Fruit fly (Drosophila melanogaster) whole organism, embryonic: Measurements from ENCODE around the gene crm.
A peak's percentile ranks its signal among the peaks of the same experiment; 100 is the strongest.

ENCODE experiments used
- Atf-2 ChIP-seq: fragments of 200-800 bp; sonication (Bioruptor generic); optimal IDR thresholded peaks from 2 replicates; lab custom pipeline; 2016; ENCODE audit warnings: missing biosample characterization, missing genetic modification characterization
- CG1024 ChIP-seq: fragments of 200-800 bp; sonication (Bioruptor generic); IDR thresholded peaks from 2 replicates; pipeline ENCODE4 v1.3.6; 2022; ENCODE audit warnings: missing biosample characterization, missing genetic modification characterization
- CG10321 ChIP-seq: fragments of 200-800 bp; sonication (Bioruptor generic); IDR thresholded peaks from 2 replicates; pipeline ENCODE4 v1.3.6; 2022; ENCODE audit warnings: missing biosample characterization, missing genetic modification characterization
- CG11560 ChIP-seq: fragments of 200-800 bp; sonication (Bioruptor generic); IDR thresholded peaks from 3 replicates; pipeline ENCODE4 v1.3.6; 2022; ENCODE audit warnings: missing biosample characterization, missing genetic modification characterization
- CG12071 ChIP-seq: fragments of 200-800 bp; sonication (Bioruptor generic); optimal IDR thresholded peaks from 3 replicates; lab custom pipeline; 2018; ENCODE audit warnings: missing biosample characterization, mild to moderate bottlenecking, missing genetic modification characterization
- CG12942 ChIP-seq: fragments of 200-800 bp; sonication (Bioruptor generic); optimal IDR thresholded peaks from 3 replicates; lab custom pipeline; 2016; ENCODE audit warnings: missing biosample characterization, missing genetic modification characterization
- CG13624 ChIP-seq: fragments of 200-800 bp; sonication (Bioruptor generic); optimal IDR thresholded peaks from 2 replicates; lab custom pipeline; 2016; ENCODE audit warnings: missing biosample characterization, missing genetic modification characterization
- CG15011 ChIP-seq: fragments of 200-800 bp; sonication (Bioruptor generic); optimal IDR thresholded peaks from 3 replicates; lab custom pipeline; 2018; ENCODE audit warnings: missing biosample characterization, mild to moderate bottlenecking, missing genetic modification characterization
- CG1602 ChIP-seq: fragments of 200-800 bp; sonication (Bioruptor generic); optimal IDR thresholded peaks from 3 replicates; lab custom pipeline; 2016; ENCODE audit warnings: missing biosample characterization, missing genetic modification characterization
- CG16779 ChIP-seq: fragments of 200-800 bp; sonication (Bioruptor generic); IDR thresholded peaks from 2 replicates; pipeline ENCODE4 v1.3.6; 2022; ENCODE audit warnings: missing biosample characterization, missing genetic modification characterization
- CG17568 ChIP-seq: fragments of 200-800 bp; sonication (Bioruptor generic); optimal IDR thresholded peaks from 2 replicates; lab custom pipeline; 2018; ENCODE audit warnings: missing biosample characterization, mild to moderate bottlenecking, missing genetic modification characterization, moderate library complexity
- CG17612 ChIP-seq: fragments of 200-800 bp; sonication (Bioruptor generic); IDR thresholded peaks from 2 replicates; pipeline ENCODE4 v1.3.6; 2022; ENCODE audit warnings: missing biosample characterization, missing genetic modification characterization
- CG17829 ChIP-seq: fragments of 200-800 bp; optimal IDR thresholded peaks from 2 replicates; lab custom pipeline; 2019; ENCODE audit warnings: missing biosample characterization, mild to moderate bottlenecking, missing genetic modification characterization, moderate library complexity
- CG18476 ChIP-seq: fragments of 200-800 bp; sonication (Bioruptor generic); optimal IDR thresholded peaks from 2 replicates; lab custom pipeline; 2016; ENCODE audit warnings: missing biosample characterization, mild to moderate bottlenecking, missing genetic modification characterization
- CG18599 ChIP-seq: fragments of 200-800 bp; sonication (Bioruptor generic); optimal IDR thresholded peaks from 3 replicates; lab custom pipeline; 2017; ENCODE audit warnings: missing biosample characterization, missing genetic modification characterization, mild to moderate bottlenecking, moderate library complexity, missing genetic modification reagents
- CG2712 ChIP-seq: fragments of 200-800 bp; optimal IDR thresholded peaks from 3 replicates; lab custom pipeline; 2019; ENCODE audit warnings: missing biosample characterization, mild to moderate bottlenecking, missing genetic modification characterization, moderate library complexity
- CG2889 ChIP-seq: fragments of 200-800 bp; sonication (Bioruptor generic); IDR thresholded peaks from 3 replicates; pipeline ENCODE4 v1.3.6; 2022; ENCODE audit warnings: missing biosample characterization, missing genetic modification characterization
- CG32772 ChIP-seq: fragments of 200-800 bp; sonication (Bioruptor generic); IDR thresholded peaks from 2 replicates; pipeline ENCODE4 v1.3.6; 2022; ENCODE audit warnings: missing biosample characterization, missing genetic modification characterization
- CG4404 ChIP-seq: fragments of 200-800 bp; sonication (Bioruptor generic); IDR thresholded peaks from 2 replicates; pipeline ENCODE4 v1.3.6; 2022; ENCODE audit warnings: missing biosample characterization, missing genetic modification characterization
- CG5953 ChIP-seq: fragments of 200-800 bp; sonication (Bioruptor generic); IDR thresholded peaks from 2 replicates; pipeline ENCODE4 v1.3.6; 2022; ENCODE audit warnings: missing biosample characterization, missing genetic modification characterization
- CG6765 ChIP-seq: fragments of 200-800 bp; sonication (Bioruptor generic); optimal IDR thresholded peaks from 3 replicates; lab custom pipeline; 2017; ENCODE audit warnings: missing biosample characterization, mild to moderate bottlenecking, missing genetic modification characterization
- CG7745 ChIP-seq: fragments of 200-800 bp; sonication (Bioruptor generic); optimal IDR thresholded peaks from 2 replicates; lab custom pipeline; 2018; ENCODE audit warnings: missing biosample characterization, mild to moderate bottlenecking, missing genetic modification characterization, moderate library complexity
- CG7987 ChIP-seq: fragments of 200-800 bp; sonication (Bioruptor generic); optimal IDR thresholded peaks from 2 replicates; lab custom pipeline; 2018; ENCODE audit warnings: missing biosample characterization, mild to moderate bottlenecking, missing genetic modification characterization, moderate library complexity
- CG8290 ChIP-seq, 3 experiments: fragments of 200-800 bp; sonication (Bioruptor generic); optimal IDR thresholded peaks; 2 replicates each; lab custom pipeline; 2016 to 2019; ENCODE audit warnings: missing biosample characterization in 3 of 3, missing genetic modification characterization in 3 of 3, mild to moderate bottlenecking in 2 of 3, moderate library complexity in 1 of 3
- CkIIα-i1 ChIP-seq: fragments of 200-800 bp; sonication (Bioruptor generic); IDR thresholded peaks from 2 replicates; pipeline ENCODE4 v1.3.6; 2022; ENCODE audit warnings: missing biosample characterization, missing genetic modification characterization
- D ChIP-seq, 2 experiments: fragments of 200-800 bp in 1 of 2; fragments of >200 bp in 1 of 2; sonication (Bioruptor generic) in 1 of 2; optimal IDR thresholded peaks; 2 replicates in 1 of 2; 3 replicates in 1 of 2; lab custom pipeline; 2017; ENCODE audit warnings: mild to moderate bottlenecking in 1 of 2, missing biosample characterization in 1 of 2, missing genetic modification characterization in 1 of 2, missing genetic modification reagents in 1 of 2
- Dip3 ChIP-seq: fragments of 200-800 bp; sonication (Bioruptor generic); optimal IDR thresholded peaks from 3 replicates; lab custom pipeline; 2016; ENCODE audit warnings: missing biosample characterization, missing genetic modification characterization
- GATAe ChIP-seq: fragments of 200-800 bp; sonication (Bioruptor generic); conservative IDR thresholded peaks from 2 replicates; pipeline ENCODE4 v1.3.6; 2022; ENCODE audit warnings: missing biosample characterization, missing genetic modification characterization
- H2.0 ChIP-seq: fragments of 200-800 bp; sonication (Bioruptor generic); IDR thresholded peaks from 2 replicates; pipeline ENCODE4 v1.3.6; 2022; ENCODE audit warnings: missing biosample characterization, missing genetic modification characterization
- Hsf ChIP-seq: fragments of 200-800 bp; sonication (Bioruptor generic); optimal IDR thresholded peaks from 3 replicates; lab custom pipeline; 2016; ENCODE audit warnings: missing biosample characterization, missing genetic modification characterization
- NC2β ChIP-seq: fragments of 200-800 bp; sonication (Bioruptor generic); optimal IDR thresholded peaks from 2 replicates; lab custom pipeline; 2016; ENCODE audit warnings: missing biosample characterization, missing genetic modification characterization
- Nf-YA ChIP-seq: fragments of 200-800 bp; sonication (Bioruptor generic); IDR thresholded peaks from 2 replicates; pipeline ENCODE4 v1.3.6; 2022; ENCODE audit warnings: missing biosample characterization, missing genetic modification characterization
- Optix ChIP-seq: fragments of 200-800 bp; sonication (Bioruptor generic); IDR thresholded peaks from 3 replicates; pipeline ENCODE4 v1.3.6; 2022; ENCODE audit warnings: missing biosample characterization, missing genetic modification characterization
- Poxn ChIP-seq: fragments of 200-800 bp; sonication (Bioruptor generic); IDR thresholded peaks from 2 replicates; pipeline ENCODE4 v1.3.6; 2022; ENCODE audit warnings: missing biosample characterization, missing genetic modification characterization
- Xbp1 ChIP-seq: fragments of 200-800 bp; sonication (Bioruptor generic); optimal IDR thresholded peaks from 3 replicates; lab custom pipeline; 2016; ENCODE audit warnings: missing biosample characterization, mild to moderate bottlenecking, missing genetic modification characterization
- bbx ChIP-seq: fragments of 200-800 bp; sonication (Bioruptor generic); IDR thresholded peaks from 2 replicates; pipeline ENCODE4 v1.3.6; 2022; ENCODE audit warnings: missing biosample characterization, missing genetic modification characterization; ENCODE audit not compliant: partially characterized antibody
- btn ChIP-seq: fragments of 200-800 bp; sonication (Bioruptor generic); optimal IDR thresholded peaks from 2 replicates; lab custom pipeline; 2016; ENCODE audit warnings: missing biosample characterization, missing genetic modification characterization
- crp ChIP-seq, 2 experiments: fragments of 200-800 bp; sonication (Bioruptor generic); optimal IDR thresholded peaks; 2 replicates in 1 of 2; 3 replicates in 1 of 2; lab custom pipeline; 2017; ENCODE audit warnings: missing biosample characterization in 2 of 2, missing genetic modification characterization in 2 of 2, mild to moderate bottlenecking in 1 of 2, moderate library complexity in 1 of 2
- cwo ChIP-seq: fragments of 200-800 bp; sonication (Bioruptor generic); optimal IDR thresholded peaks from 3 replicates; lab custom pipeline; 2017; ENCODE audit warnings: missing biosample characterization, missing genetic modification characterization, mild to moderate bottlenecking, moderate library complexity, missing genetic modification reagents
- ftz-f1 ChIP-seq: fragments of 200-800 bp; sonication (Bioruptor generic); optimal IDR thresholded peaks from 2 replicates; lab custom pipeline; 2016; ENCODE audit warnings: missing biosample characterization, missing genetic modification characterization
- gfzf ChIP-seq: fragments of 200-800 bp; sonication (Bioruptor generic); optimal IDR thresholded peaks from 2 replicates; lab custom pipeline; 2016; ENCODE audit warnings: missing biosample characterization, mild to moderate bottlenecking, missing genetic modification characterization, moderate library complexity
- gt ChIP-seq: fragments of 200-800 bp; sonication (Bioruptor generic); IDR thresholded peaks from 2 replicates; pipeline ENCODE4 v1.3.6; 2022; ENCODE audit warnings: missing biosample characterization, missing genetic modification characterization
- ham ChIP-seq: fragments of 200-800 bp; sonication (Bioruptor generic); IDR thresholded peaks from 2 replicates; pipeline ENCODE4 v1.3.6; 2022; ENCODE audit warnings: missing biosample characterization, missing genetic modification characterization
- kni ChIP-seq: fragments of 200-800 bp; sonication (Bioruptor generic); optimal IDR thresholded peaks from 3 replicates; lab custom pipeline; 2017; ENCODE audit warnings: mild to moderate bottlenecking, missing biosample characterization, missing genetic modification reagents, missing genetic modification characterization
- lola ChIP-seq, 3 experiments: fragments of >200 bp in 2 of 3; fragments of 200-800 bp in 1 of 3; sonication (Bioruptor generic) in 1 of 3; optimal IDR thresholded peaks; 2 replicates each; lab custom pipeline; 2017 to 2019; ENCODE audit warnings: missing biosample characterization in 3 of 3, missing genetic modification characterization in 3 of 3, mild to moderate bottlenecking in 1 of 3, moderate library complexity in 1 of 3
- row ChIP-seq: fragments of 200-800 bp; sonication (Bioruptor generic); IDR thresholded peaks from 3 replicates; pipeline ENCODE4 v1.3.6; 2022; ENCODE audit warnings: missing biosample characterization, missing genetic modification characterization
- sug ChIP-seq: fragments of 200-800 bp; optimal IDR thresholded peaks from 2 replicates; lab custom pipeline; 2019; ENCODE audit warnings: missing biosample characterization, mild to moderate bottlenecking, missing genetic modification characterization, moderate library complexity
- twi ChIP-seq: fragments of 200-800 bp; optimal IDR thresholded peaks from 2 replicates; lab custom pipeline; 2019; ENCODE audit warnings: missing biosample characterization, mild to moderate bottlenecking, missing genetic modification characterization, moderate library complexity
- zen ChIP-seq: fragments of 200-800 bp; sonication (Bioruptor generic); optimal IDR thresholded peaks from 3 replicates; lab custom pipeline; 2018; ENCODE audit warnings: missing biosample characterization, mild to moderate bottlenecking, missing genetic modification characterization, moderate library complexity

The crm gene

dm6 chrX:2708156-2708734, 30.3 kb downstream of the crm start, which contains the start of gene CG2681 (continued):
- TF ChIP-seq Optix (GFP tag; lab: Robert Waterston, UW) = peak; percentile 56; the same call in 1 of the 3 replicates
- TF ChIP-seq gt (GFP tag; lab: Robert Waterston, UW) = no peak
- peak; percentile 59; the same call in 1 of the 2 replicates for TF ChIP-seq CG16779 (GFP tag; lab: Robert Waterston, UW)
- TF ChIP-seq sug = peak; percentile 20
- TF ChIP-seq CG7987 (GFP tag; lab: Kevin White, UChicago) = no peak
- TF ChIP-seq CG8290 (GFP tag; optimal IDR thresholded peaks at IDR 0.05; lab: Kevin White, UChicago) = no peak
- no peak for TF ChIP-seq CG8290 (tag; optimal IDR thresholded peaks at IDR 0.05; lab: Kevin White, UChicago)
- no peak for TF ChIP-seq bbx (GFP tag; lab: Robert Waterston, UW)
- TF ChIP-seq CG1602 (GFP tag; lab: Kevin White, UChicago) = no peak
- no peak for TF ChIP-seq kni (GFP tag; lab: Kevin White, UChicago)
- TF ChIP-seq CG5953 (GFP tag; lab: Robert Waterston, UW) = no peak
- TF ChIP-seq Atf-2 = no peak
- TF ChIP-seq D (optimal IDR thresholded peaks at IDR 0.05; lab: Kevin White, UChicago) = no peak
- no peak for TF ChIP-seq D (GFP tag; optimal IDR thresholded peaks at IDR 0.05; lab: Kevin White, UChicago)
- TF ChIP-seq CG12071 (GFP tag; lab: Kevin White, UChicago) = no peak
- peak; percentile 35; the same call in 1 of the 2 replicates for TF ChIP-seq Nf-YA (GFP tag; lab: Robert Waterston, UW)
- TF ChIP-seq GATAe (GFP tag; lab: Robert Waterston, UW) = no peak
- peak; percentile 17 for TF ChIP-seq Xbp1 (GFP tag; lab: Kevin White, UChicago)
- 0 out of 3 replicates have a peak, but pooled peaks have one; percentile 48 for TF ChIP-seq CG2889
- TF ChIP-seq CG11560 (tag; lab: Robert Waterston, UW) = 0 out of 3 replicates have a peak, but pooled peaks have one; percentile 37
- no peak for TF ChIP-seq zen
- TF ChIP-seq CG17568 (GFP tag; lab: Kevin White, UChicago) = no peak
- no peak for TF ChIP-seq CG7745
- 0 out of 2 replicates have a peak, but pooled peaks have one; percentile 17 for TF ChIP-seq ham (GFP tag; lab: Robert Waterston, UW)
- TF ChIP-seq Dip3 (GFP tag; lab: Kevin White, UChicago) = peak; percentile 31
- 0 out of 2 replicates have a peak, but pooled peaks have one; percentile 25 for TF ChIP-seq CG1024 (GFP tag; lab: Robert Waterston, UW)
- TF ChIP-seq NC2β (GFP tag; lab: Kevin White, UChicago) = no peak
- TF ChIP-seq CG6765 (GFP tag; lab: Kevin White, UChicago) = no peak
- TF ChIP-seq cwo (GFP tag; lab: Kevin White, UChicago) = no peak
- TF ChIP-seq CG18599 (GFP tag; lab: Kevin White, UChicago) = no peak
- TF ChIP-seq lola (GFP tag; optimal IDR thresholded peaks at IDR 0.05; lab: Kevin White, UChicago) = no peak
- TF ChIP-seq CG18476 (GFP tag; lab: Kevin White, UChicago) = no peak
- TF ChIP-seq CG32772 (GFP tag; lab: Robert Waterston, UW) = peak; percentile 43
- no peak for TF ChIP-seq CkIIα-i1 (GFP tag; lab: Robert Waterston, UW)
- no peak for TF ChIP-seq crp (GFP tag; optimal IDR thresholded peaks at IDR 0.05; lab: Kevin White, UChicago)
- TF ChIP-seq btn (GFP tag; lab: Kevin White, UChicago) = no peak
- 0 out of 2 replicates have a peak, but pooled peaks have one; percentile 3 for TF ChIP-seq Poxn (GFP tag; lab: Robert Waterston, UW)
- no peak for TF ChIP-seq CG15011 (GFP tag; lab: Kevin White, UChicago)
- peak; percentile 27 for TF ChIP-seq Hsf
- TF ChIP-seq CG12942 = no peak
- TF ChIP-seq CG4404 (GFP tag; lab: Robert Waterston, UW) = 0 out of 2 replicates have a peak, but pooled peaks have one; percentile 28
- no peak for TF ChIP-seq CG17829 (tag; lab: Kevin White, UChicago)
- TF ChIP-seq twi = no peak
- TF ChIP-seq CG2712 = no peak
- peak; percentile 50 for TF ChIP-seq CG17612 (GFP tag; lab: Robert Waterston, UW)
- TF ChIP-seq CG13624 = peak; percentile 20
- TF ChIP-seq H2.0 (GFP tag; lab: Robert Waterston, UW) = peak; percentile 62
- peak; percentile 66 for TF ChIP-seq row (GFP tag; lab: Robert Waterston, UW)
- no peak for TF ChIP-seq gfzf
- TF ChIP-seq CG10321 (GFP tag; lab: Robert Waterston, UW) = no peak
- peak; percentile 24 for TF ChIP-seq ftz-f1 (GFP tag; lab: Kevin White, UChicago)
